Worm (Caenorhabditis elegans): ENCODE measurements around the gene Y48A6B.7.

DNA sequence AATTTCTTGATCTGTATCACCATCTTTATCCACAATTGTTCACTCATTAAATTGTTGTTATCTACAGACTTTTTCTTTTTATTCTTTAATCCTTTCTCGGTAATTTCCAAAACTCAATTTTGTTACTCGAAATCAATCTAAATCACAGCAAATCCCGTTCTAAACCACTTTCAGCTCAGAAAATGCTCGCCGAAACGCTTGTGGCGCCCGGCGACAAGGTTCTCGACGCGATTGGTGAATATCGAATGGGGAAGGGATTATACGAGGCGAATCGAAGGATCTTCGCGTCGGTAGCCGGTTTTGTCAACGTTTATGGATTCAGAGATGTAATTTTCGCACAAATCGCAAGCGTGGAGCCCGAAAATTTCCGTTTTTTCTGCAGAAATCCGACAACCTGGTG lies 17.5 kb downstream of the Y48A6B.7 start, which contains the start of gene exos-1:
- TF ChIP-seq ceh-43 (GFP tag; optimal IDR thresholded peaks at IDR 0.05) = no peak
- TF ChIP-seq nhr-28 (tag; optimal IDR thresholded peaks at IDR 0.05) = no peak
- no peak for TF ChIP-seq unc-62 (GFP tag; optimal IDR thresholded peaks at IDR 0.05)
- TF ChIP-seq elt-3 (tag; optimal IDR thresholded peaks at IDR 0.05) = no peak
- TF ChIP-seq lsy-2 (tag; optimal IDR thresholded peaks at IDR 0.05) = no peak
- TF ChIP-seq nhr-76 (tag; optimal IDR thresholded peaks at IDR 0.05) = no peak
- no peak for TF ChIP-seq lin-13 (tag; optimal IDR thresholded peaks at IDR 0.05)
- TF ChIP-seq zip-8 (tag; optimal IDR thresholded peaks at IDR 0.05) = no peak
- TF ChIP-seq mep-1 (tag; optimal IDR thresholded peaks at IDR 0.05) = no peak

Data from whole organism, mixed stage, embryonic.